Fruit fly (Drosophila melanogaster) whole organism, embryonic: ENCODE results near the gene kay.

Experiments used
- Abd-B ChIP-seq: fragments of 200-800 bp; sonication (Bioruptor generic); optimal IDR thresholded peaks from 2 replicates; lab custom pipeline; 2018; ENCODE audit warnings: missing biosample characterization, mild to moderate bottlenecking, missing genetic modification characterization, moderate library complexity
- Awh ChIP-seq: fragments of 200-800 bp; sonication (Bioruptor generic); IDR thresholded peaks from 2 replicates; pipeline ENCODE4, ENCODE4 v1.3.6; 2022; ENCODE audit warnings: missing biosample characterization, missing genetic modification characterization
- CG10321 ChIP-seq: fragments of 200-800 bp; sonication (Bioruptor generic); IDR thresholded peaks from 2 replicates; pipeline ENCODE4 v1.3.6; 2022; ENCODE audit warnings: missing biosample characterization, missing genetic modification characterization
- CG12236 ChIP-seq: fragments of 200-800 bp; sonication (Bioruptor generic); optimal IDR thresholded peaks from 2 replicates; lab custom pipeline; 2016; ENCODE audit warnings: missing biosample characterization, missing genetic modification characterization
- CG13424 ChIP-seq: fragments of 200-800 bp; sonication (Bioruptor generic); optimal IDR thresholded peaks from 2 replicates; lab custom pipeline; 2019; ENCODE audit warnings: missing biosample characterization, mild to moderate bottlenecking, missing genetic modification characterization, moderate library complexity
- CG14014 ChIP-seq: fragments of 200-800 bp; sonication (Bioruptor generic); IDR thresholded peaks from 2 replicates; pipeline ENCODE4 v1.3.6; 2022; ENCODE audit warnings: missing biosample characterization, missing genetic modification characterization
- CG14860 ChIP-seq: fragments of 200-800 bp; sonication (Bioruptor generic); IDR thresholded peaks from 3 replicates; pipeline ENCODE4 v1.3.6; 2022; ENCODE audit warnings: missing biosample characterization, missing genetic modification characterization; ENCODE audit not compliant: partially characterized antibody
- CG18011 ChIP-seq: fragments of 200-800 bp; sonication (Bioruptor generic); optimal IDR thresholded peaks from 2 replicates; lab custom pipeline; 2017; ENCODE audit warnings: missing biosample characterization, missing genetic modification characterization, mild to moderate bottlenecking, moderate library complexity, missing genotype
- CG2889 ChIP-seq: fragments of 200-800 bp; sonication (Bioruptor generic); IDR thresholded peaks from 3 replicates; pipeline ENCODE4 v1.3.6; 2022; ENCODE audit warnings: missing biosample characterization, missing genetic modification characterization
- CG31224 ChIP-seq: fragments of 200-800 bp; sonication (Bioruptor generic); IDR thresholded peaks from 2 replicates; pipeline ENCODE4 v1.3.6; 2022; ENCODE audit warnings: missing biosample characterization, missing genetic modification characterization
- CG32767 ChIP-seq: fragments of 200-800 bp; sonication (Bioruptor generic); IDR thresholded peaks from 2 replicates; pipeline ENCODE4 v1.3.6; 2022; ENCODE audit warnings: missing biosample characterization, missing genetic modification characterization
- CG3407 ChIP-seq: fragments of 200-800 bp; sonication (Bioruptor generic); optimal IDR thresholded peaks from 2 replicates; lab custom pipeline; 2018; ENCODE audit warnings: missing biosample characterization, mild to moderate bottlenecking, missing genetic modification characterization
- CG4730 ChIP-seq: fragments of 200-800 bp; sonication (Bioruptor generic); IDR thresholded peaks from 2 replicates; pipeline ENCODE4 v1.3.6; 2022; ENCODE audit warnings: missing biosample characterization, missing genetic modification characterization
- CG6813 ChIP-seq: fragments of 200-800 bp; sonication (Bioruptor generic); optimal IDR thresholded peaks from 2 replicates; lab custom pipeline; 2017; ENCODE audit warnings: missing biosample characterization, missing genetic modification characterization, mild to moderate bottlenecking, moderate library complexity, missing genetic modification reagents
- CG7556 ChIP-seq: fragments of 200-800 bp; sonication (Bioruptor generic); optimal IDR thresholded peaks from 2 replicates; lab custom pipeline; 2017; ENCODE audit warnings: missing biosample characterization, mild to moderate bottlenecking, missing genetic modification characterization
- CG7745 ChIP-seq: fragments of 200-800 bp; sonication (Bioruptor generic); optimal IDR thresholded peaks from 2 replicates; lab custom pipeline; 2018; ENCODE audit warnings: missing biosample characterization, mild to moderate bottlenecking, missing genetic modification characterization, moderate library complexity
- CG7987 ChIP-seq: fragments of 200-800 bp; sonication (Bioruptor generic); optimal IDR thresholded peaks from 2 replicates; lab custom pipeline; 2018; ENCODE audit warnings: missing biosample characterization, mild to moderate bottlenecking, missing genetic modification characterization, moderate library complexity
- CG8924 ChIP-seq: fragments of 200-800 bp; optimal IDR thresholded peaks from 3 replicates; lab custom pipeline; 2019; ENCODE audit warnings: missing biosample characterization, mild to moderate bottlenecking, missing genetic modification characterization, moderate library complexity
- CG9932 ChIP-seq: fragments of 200-800 bp; sonication (Bioruptor generic); IDR thresholded peaks from 2 replicates; pipeline ENCODE4 v1.3.6; 2022; ENCODE audit warnings: missing biosample characterization, missing genetic modification characterization
- D ChIP-seq, 2 experiments: fragments of 200-800 bp in 1 of 2; fragments of >200 bp in 1 of 2; sonication (Bioruptor generic) in 1 of 2; optimal IDR thresholded peaks; 2 replicates in 1 of 2; 3 replicates in 1 of 2; lab custom pipeline; 2017; ENCODE audit warnings: mild to moderate bottlenecking in 1 of 2, missing biosample characterization in 1 of 2, missing genetic modification characterization in 1 of 2, missing genetic modification reagents in 1 of 2
- D19B ChIP-seq: fragments of 200-800 bp; sonication (Bioruptor generic); optimal IDR thresholded peaks from 2 replicates; lab custom pipeline; 2017; ENCODE audit warnings: missing biosample characterization, mild to moderate bottlenecking, missing genetic modification characterization
- Hey ChIP-seq: fragments of 200-800 bp; sonication (Bioruptor generic); optimal IDR thresholded peaks from 3 replicates; lab custom pipeline; 2018; ENCODE audit warnings: missing biosample characterization, mild to moderate bottlenecking, missing genetic modification characterization
- Hsf ChIP-seq: fragments of 200-800 bp; sonication (Bioruptor generic); optimal IDR thresholded peaks from 3 replicates; lab custom pipeline; 2016; ENCODE audit warnings: missing biosample characterization, missing genetic modification characterization
- Max ChIP-seq: fragments of 200-800 bp; sonication (Bioruptor generic); optimal IDR thresholded peaks from 2 replicates; lab custom pipeline; 2016; ENCODE audit warnings: missing biosample characterization, mild to moderate bottlenecking, missing genetic modification characterization
- Med ChIP-seq: fragments of 200-800 bp; sonication (Bioruptor generic); peaks from one replicate; lab custom pipeline; 2016; ENCODE audit warnings: missing biosample characterization, missing genetic modification characterization, mild to moderate bottlenecking, inconsistent platforms, moderate library complexity
- NFAT ChIP-seq: fragments of 200-800 bp; sonication (Bioruptor generic); IDR thresholded peaks from 2 replicates; pipeline ENCODE4 v1.3.6; 2022; ENCODE audit warnings: missing biosample characterization, missing genetic modification characterization
- Nf-YA ChIP-seq: fragments of 200-800 bp; sonication (Bioruptor generic); IDR thresholded peaks from 2 replicates; pipeline ENCODE4 v1.3.6; 2022; ENCODE audit warnings: missing biosample characterization, missing genetic modification characterization
- ab ChIP-seq: fragments of 200-800 bp; sonication (Bioruptor generic); optimal IDR thresholded peaks from 2 replicates; lab custom pipeline; 2016; ENCODE audit warnings: missing biosample characterization, missing genetic modification characterization
- ac ChIP-seq: fragments of 200-800 bp; sonication (Bioruptor generic); optimal IDR thresholded peaks from 3 replicates; lab custom pipeline; 2017; ENCODE audit warnings: missing biosample characterization, mild to moderate bottlenecking, missing genetic modification characterization
- bsh ChIP-seq, 2 experiments: fragments of 200-800 bp; sonication (Bioruptor generic); optimal IDR thresholded peaks; 2 replicates each; lab custom pipeline; 2017 to 2018; ENCODE audit warnings: mild to moderate bottlenecking in 2 of 2, missing biosample characterization in 2 of 2, missing genetic modification characterization in 2 of 2, moderate library complexity in 1 of 2
- chm ChIP-seq: fragments of 200-800 bp; sonication (Bioruptor generic); IDR thresholded peaks from 2 replicates; pipeline ENCODE4 v1.3.6; 2022; ENCODE audit warnings: missing biosample characterization, missing genetic modification characterization
- corto ChIP-seq: fragments of 200-800 bp; sonication (Bioruptor generic); optimal IDR thresholded peaks from 2 replicates; lab custom pipeline; 2016; ENCODE audit warnings: missing biosample characterization, mild to moderate bottlenecking, missing genetic modification characterization, moderate library complexity
- dmrt99B ChIP-seq: fragments of 200-800 bp; sonication (Bioruptor generic); optimal IDR thresholded peaks from 2 replicates; lab custom pipeline; 2018; ENCODE audit warnings: missing biosample characterization, mild to moderate bottlenecking, missing genetic modification characterization, moderate library complexity
- dpn ChIP-seq, 2 experiments: fragments of 200-800 bp; sonication (Bioruptor generic); optimal IDR thresholded peaks; 3 replicates each; lab custom pipeline; 2016; ENCODE audit warnings: missing biosample characterization in 2 of 2, missing genetic modification characterization in 2 of 2
- ewg ChIP-seq: fragments of 200-800 bp; sonication (Bioruptor generic); optimal IDR thresholded peaks from 3 replicates; lab custom pipeline; 2017; ENCODE audit warnings: mild to moderate bottlenecking, missing biosample characterization, missing genetic modification reagents, missing genetic modification characterization
- gce ChIP-seq: fragments of 200-800 bp; sonication (Bioruptor generic); IDR thresholded peaks from 3 replicates; pipeline ENCODE4 v1.3.6; 2022; ENCODE audit warnings: missing biosample characterization, missing genetic modification characterization
- gcm2 ChIP-seq: fragments of 200-800 bp; sonication (Bioruptor generic); optimal IDR thresholded peaks from 2 replicates; lab custom pipeline; 2016; ENCODE audit warnings: missing biosample characterization, missing genetic modification characterization
- ind ChIP-seq: fragments of 200-800 bp; sonication (Bioruptor generic); optimal IDR thresholded peaks from 3 replicates; lab custom pipeline; 2016; ENCODE audit warnings: missing biosample characterization, missing genetic modification characterization
- kni ChIP-seq: fragments of 200-800 bp; sonication (Bioruptor generic); optimal IDR thresholded peaks from 3 replicates; lab custom pipeline; 2017; ENCODE audit warnings: mild to moderate bottlenecking, missing biosample characterization, missing genetic modification reagents, missing genetic modification characterization
- lov ChIP-seq, 2 experiments: fragments of 200-800 bp in 1 of 2; fragments of >200 bp in 1 of 2; sonication (Bioruptor generic) in 1 of 2; IDR thresholded peaks in 1 of 2; optimal IDR thresholded peaks in 1 of 2; 2 replicates in 1 of 2; 3 replicates in 1 of 2; pipeline versions ENCODE4 v1.3.6 to Lab custom; 2017 to 2022; ENCODE audit warnings: missing biosample characterization in 1 of 2, missing genetic modification characterization in 1 of 2
- oc ChIP-seq: fragments of 200-800 bp; sonication (Bioruptor generic); optimal IDR thresholded peaks from 2 replicates; lab custom pipeline; 2018; ENCODE audit warnings: missing biosample characterization, mild to moderate bottlenecking, missing genetic modification characterization, moderate library complexity
- otp ChIP-seq: fragments of 200-800 bp; sonication (Bioruptor generic); IDR thresholded peaks from 3 replicates; pipeline ENCODE4, ENCODE4 v1.3.6; 2022; ENCODE audit warnings: missing biosample characterization, missing genetic modification characterization
- peb ChIP-seq: fragments of 200-800 bp; sonication (Bioruptor generic); IDR thresholded peaks from 2 replicates; pipeline ENCODE4 v1.3.6; 2022; ENCODE audit warnings: missing biosample characterization, missing genetic modification characterization
- pros ChIP-seq: fragments of 200-800 bp; sonication (Bioruptor generic); optimal IDR thresholded peaks from 3 replicates; lab custom pipeline; 2019; ENCODE audit warnings: missing biosample characterization, mild to moderate bottlenecking, missing genetic modification characterization, moderate library complexity
- sr ChIP-seq: fragments of 200-800 bp; sonication (Bioruptor generic); IDR thresholded peaks from 3 replicates; pipeline ENCODE4 v1.3.6; 2022; ENCODE audit warnings: missing biosample characterization, missing genetic modification characterization
- stwl ChIP-seq: fragments of 200-800 bp; sonication (Bioruptor generic); optimal IDR thresholded peaks from 3 replicates; lab custom pipeline; 2018; ENCODE audit warnings: missing biosample characterization, mild to moderate bottlenecking, missing genetic modification characterization, moderate library complexity
- tin ChIP-seq: fragments of 200-800 bp; sonication (Bioruptor generic); optimal IDR thresholded peaks from 3 replicates; lab custom pipeline; 2016; ENCODE audit warnings: missing biosample characterization, missing genetic modification characterization
- wor ChIP-seq: fragments of 200-800 bp; sonication (Bioruptor generic); IDR thresholded peaks from 2 replicates; pipeline ENCODE4 v1.3.6; 2022; ENCODE audit warnings: missing biosample characterization, missing genetic modification characterization
- yki ChIP-seq: fragments of >200 bp; optimal IDR thresholded peaks from 3 replicates; lab custom pipeline; 2018
- zfh1 ChIP-seq: fragments of 200-800 bp; sonication (Bioruptor generic); IDR thresholded peaks from 3 replicates; pipeline ENCODE4 v1.3.6; 2022; ENCODE audit warnings: missing biosample characterization, missing genetic modification characterization

Gene kay

DNA sequence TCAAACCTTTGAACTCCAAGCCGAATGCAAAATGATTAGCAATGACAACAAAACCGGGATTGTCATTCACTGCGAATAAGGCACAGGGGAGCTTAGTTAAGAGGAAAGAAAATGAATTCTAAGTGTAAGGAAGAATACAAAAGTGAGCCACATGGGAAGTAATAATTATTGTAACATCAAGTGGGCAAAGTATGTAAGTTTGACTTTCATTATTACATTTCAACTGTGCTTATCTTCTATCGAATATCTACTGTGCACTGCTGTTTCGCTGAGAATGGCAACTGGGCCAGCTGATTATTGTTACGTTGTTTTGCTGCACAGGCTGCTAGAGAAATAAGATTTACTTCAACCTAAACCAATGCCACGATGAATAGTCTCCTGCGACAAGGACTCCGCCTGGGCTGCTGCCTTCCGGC is 29.1 kb upstream of the kay start, which contains the start of the genes CG7601 and CIA30 (continued):
- TF ChIP-seq CG13424 (tag; lab: Kevin White, UChicago) (peak; percentile 98), CG31224 (peak; percentile 99), CG6813 (GFP tag; lab: Kevin White, UChicago) (peak; percentile 98), CG7556 (peak; percentile 96), ewg (GFP tag; lab: Kevin White, UChicago) (peak; percentile 90), stwl (tag; lab: Kevin White, UChicago) (peak; percentile 65), sr (GFP tag; lab: Robert Waterston, UW) (peak; percentile 100), gce (GFP tag; lab: Robert Waterston, UW) (peak; percentile 100), otp (GFP tag; lab: Robert Waterston, UW) (peak; percentile 100), CG9932 (GFP tag; lab: Robert Waterston, UW) (peak; percentile 100), corto (GFP tag; lab: Kevin White, UChicago) (peak; percentile 88), CG10321 (GFP tag; lab: Robert Waterston, UW) (peak; percentile 90), ab (GFP tag; lab: Kevin White, UChicago) (peak; percentile 98), ind (GFP tag; lab: Kevin White, UChicago) (peak; percentile 100), CG14014 (GFP tag; lab: Robert Waterston, UW) (peak; percentile 100), Hey (tag; lab: Kevin White, UChicago) (peak; percentile 87), CG18011 (GFP tag; lab: Kevin White, UChicago) (peak; percentile 85), Abd-B (peak; percentile 100), tin (GFP tag; lab: Kevin White, UChicago) (peak; percentile 99), CG32767 (GFP tag; lab: Robert Waterston, UW) (peak; percentile 99), ac (GFP tag; lab: Kevin White, UChicago) (peak; percentile 78), lov (optimal IDR thresholded peaks at IDR 0.05; lab: Kevin White, UChicago) (no peak), lov (GFP tag; IDR thresholded peaks at IDR 0.05; lab: Robert Waterston, UW) (peak; percentile 100), chm (peak; percentile 100), Awh (GFP tag; lab: Robert Waterston, UW) (peak; percentile 100), gcm2 (peak; percentile 96), kni (peak; percentile 95), Med (peak; percentile 100), Nf-YA (GFP tag; lab: Robert Waterston, UW) (peak; percentile 100), CG12236 (GFP tag; lab: Kevin White, UChicago) (peak; percentile 96), CG7987 (GFP tag; lab: Kevin White, UChicago) (peak; percentile 95), dmrt99B (tag; lab: Kevin White, UChicago) (peak; percentile 97), Hsf (GFP tag; lab: Kevin White, UChicago) (peak; percentile 99), Max (GFP tag; lab: Kevin White, UChicago) (peak; percentile 99), zfh1 (GFP tag; lab: Robert Waterston, UW) (peak; percentile 100), NFAT (peak; percentile 100), CG4730 (GFP tag; lab: Robert Waterston, UW) (peak; percentile 100), dpn (GFP tag; optimal IDR thresholded peaks at IDR 0.05; lab: Kevin White, UChicago) (peak; percentile 99), D (optimal IDR thresholded peaks at IDR 0.05; lab: Kevin White, UChicago) (no peak), D (GFP tag; optimal IDR thresholded peaks at IDR 0.05; lab: Kevin White, UChicago) (peak; percentile 97), CG8924 (tag; lab: Kevin White, UChicago) (peak; percentile 97), CG2889 (peak; percentile 99), yki (lab: Kevin White, UChicago) (no peak), oc (tag; lab: Kevin White, UChicago) (peak; percentile 95), CG3407 (GFP tag; lab: Kevin White, UChicago) (peak; percentile 93), D19B (peak; percentile 93), bsh (GFP tag; optimal IDR thresholded peaks at IDR 0.05; lab: Kevin White, UChicago) (peak; percentile 91 to 96), peb (GFP tag; lab: Robert Waterston, UW) (peak; percentile 100), CG7745 (tag; lab: Kevin White, UChicago) (peak; percentile 46), wor (peak; percentile 99), pros (GFP tag; lab: Kevin White, UChicago) (peak; percentile 62), CG14860 (GFP tag; lab: Robert Waterston, UW) (no peak)
